Worm (Caenorhabditis elegans) whole organism, L3 larva: ENCODE measurements around the gene fkh-5.
A peak's percentile ranks its signal among the peaks of the same experiment; 100 is the strongest.

Experiments
- R02D3.7 ChIP-seq: fragments of 150-350 bp; optimal IDR thresholded peaks from 2 replicates; lab custom pipeline; 2014; ENCODE audit warnings: missing biosample characterization, missing genetic modification characterization
- ZK546.5 ChIP-seq: sonication (generic microtip); optimal IDR thresholded peaks from 2 replicates; lab custom pipeline; 2017; ENCODE audit warnings: missing biosample characterization, missing genetic modification characterization
- aly-2 ChIP-seq: fragments of 150-350 bp; optimal IDR thresholded peaks from 2 replicates; lab custom pipeline; 2014; ENCODE audit warnings: missing biosample characterization, missing genetic modification characterization
- ceh-16 ChIP-seq: sonication (generic microtip); optimal IDR thresholded peaks from 2 replicates; lab custom pipeline; 2017; ENCODE audit warnings: missing biosample characterization, missing genetic modification characterization
- ceh-28 ChIP-seq: fragments of 150-350 bp; optimal IDR thresholded peaks from 2 replicates; lab custom pipeline; 2014; ENCODE audit warnings: missing biosample characterization, missing genetic modification reagents, missing genetic modification characterization
- ceh-82 ChIP-seq: fragments of 150-350 bp; optimal IDR thresholded peaks from 2 replicates; lab custom pipeline; 2014; ENCODE audit warnings: missing biosample characterization, missing genetic modification characterization
- egl-27 ChIP-seq: sonication (generic microtip); optimal IDR thresholded peaks from 4 replicates; lab custom pipeline; 2017; ENCODE audit warnings: missing biosample characterization, missing genetic modification reagents, missing genetic modification characterization
- egl-5 ChIP-seq: fragments of 150-350 bp; optimal IDR thresholded peaks from 2 replicates; lab custom pipeline; 2017; ENCODE audit warnings: missing biosample characterization, missing genetic modification reagents, missing genetic modification characterization, inconsistent platforms
- elt-1 ChIP-seq: fragments of 150-350 bp; optimal IDR thresholded peaks from 2 replicates; lab custom pipeline; 2014; ENCODE audit warnings: missing biosample characterization, missing genetic modification characterization
- elt-2 ChIP-seq: sonication (generic microtip); optimal IDR thresholded peaks from 2 replicates; lab custom pipeline; 2016; ENCODE audit warnings: missing genetic modification reagents, mild to moderate bottlenecking, missing genetic modification characterization, missing compliant biosample characterization
- elt-3 ChIP-seq, 3 experiments: fragments of 150-350 bp in 1 of 3; sonication (generic microtip) in 2 of 3; optimal IDR thresholded peaks; 2 replicates in 2 of 3; 4 replicates in 1 of 3; lab custom pipeline; 2014 to 2017; ENCODE audit warnings: missing biosample characterization in 3 of 3, missing genetic modification characterization in 3 of 3
- eor-1 ChIP-seq, 2 experiments: fragments of 150-350 bp; optimal IDR thresholded peaks; 2 replicates each; lab custom pipeline; 2014 to 2018; ENCODE audit warnings: missing biosample characterization in 2 of 2, missing genetic modification characterization in 2 of 2
- fkh-2 ChIP-seq: fragments of 150-350 bp; optimal IDR thresholded peaks from 2 replicates; lab custom pipeline; 2014; ENCODE audit warnings: missing biosample characterization, missing genetic modification reagents, missing genetic modification characterization
- fos-1 ChIP-seq: fragments of 150-350 bp; optimal IDR thresholded peaks from 2 replicates; lab custom pipeline; 2014; ENCODE audit warnings: missing biosample characterization, missing genetic modification characterization
- jun-1 ChIP-seq: fragments of 150-350 bp; optimal IDR thresholded peaks from 2 replicates; lab custom pipeline; 2014; ENCODE audit warnings: missing biosample characterization, missing genetic modification reagents, missing genetic modification characterization
- lin-39 ChIP-seq: fragments of 150-350 bp; optimal IDR thresholded peaks from 2 replicates; lab custom pipeline; 2018; ENCODE audit warnings: missing biosample characterization, missing genetic modification reagents, missing genetic modification characterization
- nfya-1 ChIP-seq: sonication (generic microtip); optimal IDR thresholded peaks from 2 replicates; lab custom pipeline; 2017; ENCODE audit warnings: missing genetic modification characterization, mild to moderate bottlenecking, missing compliant biosample characterization, antibody characterized with exemption, moderate library complexity; ENCODE audit not compliant: insufficient read depth
- nhr-11 ChIP-seq: fragments of 150-350 bp; optimal IDR thresholded peaks from 2 replicates; lab custom pipeline; 2014; ENCODE audit warnings: missing biosample characterization, missing genetic modification characterization
- nhr-12 ChIP-seq: fragments of 150-350 bp; optimal IDR thresholded peaks from 2 replicates; lab custom pipeline; 2014; ENCODE audit warnings: missing biosample characterization, missing genetic modification characterization
- nhr-237 ChIP-seq: fragments of 150-350 bp; optimal IDR thresholded peaks from 2 replicates; lab custom pipeline; 2014; ENCODE audit warnings: missing biosample characterization, missing genetic modification characterization
- nhr-25 ChIP-seq: sonication (generic microtip); optimal IDR thresholded peaks from 2 replicates; lab custom pipeline; 2017; ENCODE audit warnings: missing biosample characterization, missing genetic modification characterization
- nhr-28 ChIP-seq: fragments of 150-350 bp; optimal IDR thresholded peaks from 2 replicates; lab custom pipeline; 2014; ENCODE audit warnings: missing biosample characterization, missing genetic modification characterization
- nhr-43 ChIP-seq: sonication (generic microtip); optimal IDR thresholded peaks from 2 replicates; lab custom pipeline; 2016; ENCODE audit warnings: mild to moderate bottlenecking, missing genetic modification characterization, missing compliant biosample characterization; ENCODE audit not compliant: poor library complexity, severe bottlenecking
- nhr-77 ChIP-seq: fragments of 150-350 bp; optimal IDR thresholded peaks from 2 replicates; lab custom pipeline; 2014; ENCODE audit warnings: missing biosample characterization, missing genetic modification characterization
- pha-4 ChIP-seq: fragments of 150-350 bp; optimal IDR thresholded peaks from 2 replicates; lab custom pipeline; 2014; ENCODE audit warnings: missing biosample characterization, missing genetic modification reagents, missing genetic modification characterization
- pqm-1 ChIP-seq: fragments of 150-350 bp; optimal IDR thresholded peaks from 2 replicates; lab custom pipeline; 2017; ENCODE audit warnings: missing biosample characterization, missing genetic modification characterization, inconsistent platforms
- snpc-4 ChIP-seq: fragments of 150-350 bp; optimal IDR thresholded peaks from 2 replicates; lab custom pipeline; 2014; ENCODE audit warnings: missing biosample characterization, missing genetic modification characterization
- tbx-2 ChIP-seq: sonication (generic microtip); optimal IDR thresholded peaks from 2 replicates; lab custom pipeline; 2016; ENCODE audit warnings: mild to moderate bottlenecking, missing genetic modification characterization, missing compliant biosample characterization
- unc-62 ChIP-seq: fragments of 150-350 bp; sonication (generic microtip); optimal IDR thresholded peaks from 4 replicates; lab custom pipeline; 2014; ENCODE audit warnings: missing biosample characterization, missing genetic modification reagents, missing genetic modification characterization
- zag-1 ChIP-seq: fragments of 150-350 bp; optimal IDR thresholded peaks from 2 replicates; lab custom pipeline; 2014; ENCODE audit warnings: missing biosample characterization, missing genetic modification characterization
- ztf-4 ChIP-seq: fragments of 150-350 bp; optimal IDR thresholded peaks from 2 replicates; lab custom pipeline; 2014; ENCODE audit warnings: missing biosample characterization, missing genetic modification characterization

Gene fkh-5

DNA sequence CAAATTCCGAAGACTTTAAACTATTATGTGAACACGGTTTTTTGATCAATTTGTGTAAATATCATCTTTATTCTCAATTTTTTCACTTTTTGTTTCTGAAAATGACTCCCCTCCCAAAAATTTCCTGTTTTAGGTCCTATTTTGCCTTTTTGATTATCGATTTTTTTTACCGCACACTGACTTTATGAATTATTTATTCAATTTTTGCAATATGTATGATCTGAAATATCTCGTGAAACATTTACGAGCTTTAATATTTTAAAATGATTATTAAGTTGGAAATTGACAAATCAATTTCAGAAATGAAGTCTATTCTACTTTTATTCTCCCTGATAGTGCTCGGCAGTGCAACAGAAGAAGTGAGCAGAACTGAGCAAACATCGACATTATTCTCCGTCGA lies 35.0 kb downstream of the fkh-5 start, which contains the start of gene C35D10.1:
C35D10.1 (plus strand) TSS at position 301 of the 400 bp plus-strand sequence.
- peak; percentile 15 for TF ChIP-seq ceh-28 (tag; lab: Kevin White, UChicago)
- TF ChIP-seq elt-1 (tag; lab: Kevin White, UChicago): no peak

DNA sequence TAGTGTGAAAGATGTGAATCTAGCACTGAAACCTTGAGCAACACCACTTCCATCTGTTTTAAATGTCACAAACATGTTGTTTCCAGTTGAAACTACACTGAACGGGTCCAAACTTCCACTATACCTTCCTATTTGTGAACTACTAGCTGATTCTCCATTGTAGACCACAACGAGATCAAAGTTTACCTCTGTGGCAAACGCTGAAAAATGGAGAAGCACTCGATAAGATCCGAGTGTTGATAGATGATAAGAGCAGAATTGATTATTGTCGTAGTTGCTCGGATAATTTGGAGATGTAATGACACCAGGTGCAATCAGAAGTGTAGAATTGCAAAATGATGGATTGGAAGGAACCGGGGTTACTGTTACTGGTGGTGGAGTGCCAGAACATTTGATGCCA lies 37.5 kb downstream of the fkh-5 start:
- peak; percentile 37 for TF ChIP-seq pqm-1 (tag; lab: Kevin White, UChicago)
- TF ChIP-seq elt-2 (tag; lab: Kevin White, UChicago): peak; percentile 72
- no peak for TF ChIP-seq ceh-16 (tag; lab: Kevin White, UChicago)

DNA sequence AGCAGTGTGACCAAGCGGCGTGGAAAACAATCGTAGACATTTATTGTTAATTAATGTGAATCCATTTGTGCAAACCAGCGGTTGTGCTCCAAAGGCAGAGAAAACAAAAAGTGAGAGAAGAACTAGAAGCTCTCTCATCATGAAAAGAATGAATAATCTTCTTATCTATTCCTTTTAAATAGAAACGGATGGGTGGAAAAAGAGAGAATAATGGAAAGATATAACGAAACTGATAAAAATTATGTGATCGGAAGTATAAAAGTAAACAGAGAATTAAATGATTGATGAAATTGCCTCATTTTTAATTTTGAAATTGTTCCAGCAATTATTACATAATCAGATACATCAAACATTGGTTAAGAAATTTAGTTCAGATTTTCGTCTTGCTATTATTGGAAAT lies 39.0 kb downstream of the fkh-5 start, which contains the start of gene clec-5:
clec-5 (minus strand) TSS at position 178 of the 400 bp plus-strand sequence.
- no peak for TF ChIP-seq egl-5 (tag; lab: Kevin White, UChicago)
- peak; percentile 54 for TF ChIP-seq pqm-1 (tag; lab: Kevin White, UChicago)
- TF ChIP-seq nhr-12 (tag; lab: Kevin White, UChicago): no peak
- TF ChIP-seq aly-2 (tag; lab: Kevin White, UChicago): no peak
- no peak for TF ChIP-seq elt-3 (tag; optimal IDR thresholded peaks at IDR 0.05; lab: Kevin White, UChicago)
- no peak for TF ChIP-seq ceh-82 (tag; lab: Kevin White, UChicago)
- peak; percentile 17 for TF ChIP-seq jun-1 (tag; lab: Kevin White, UChicago)
- TF ChIP-seq pha-4 (tag; lab: Kevin White, UChicago): peak; percentile 48
- TF ChIP-seq elt-2 (tag; lab: Kevin White, UChicago): peak; percentile 68
- TF ChIP-seq nhr-237 (tag; lab: Kevin White, UChicago): no peak
- TF ChIP-seq, all 47 proteins: peak for 4

DNA sequence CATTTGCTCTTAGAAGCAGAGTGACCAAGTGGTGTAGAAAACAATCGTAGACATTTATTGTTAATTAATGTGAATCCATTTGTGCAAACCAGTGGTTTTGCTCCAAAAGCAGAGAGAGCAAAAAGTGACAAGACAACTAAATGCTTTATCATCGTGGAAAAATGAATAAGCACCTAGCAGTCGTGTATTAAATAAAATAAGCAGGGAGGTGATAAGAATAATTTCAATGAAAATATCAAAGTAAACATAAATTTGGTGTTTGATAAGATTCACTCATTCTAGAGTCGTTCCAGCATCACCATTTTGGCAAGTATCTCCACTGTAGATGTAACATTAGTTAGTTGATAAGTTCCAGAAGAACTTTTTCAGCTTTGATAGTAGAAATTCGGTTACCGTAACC lies 42.8 kb downstream of the fkh-5 start, which contains the start of gene clec-6:
clec-6 (minus strand) TSS at position 154 of the 400 bp plus-strand sequence.
- no peak for TF ChIP-seq egl-27 (tag; lab: Kevin White, UChicago)
- TF ChIP-seq pqm-1 (tag; lab: Kevin White, UChicago): peak; percentile 23
- TF ChIP-seq pha-4 (tag; lab: Kevin White, UChicago): peak; percentile 33
- TF ChIP-seq elt-2 (tag; lab: Kevin White, UChicago): peak; percentile 60

DNA sequence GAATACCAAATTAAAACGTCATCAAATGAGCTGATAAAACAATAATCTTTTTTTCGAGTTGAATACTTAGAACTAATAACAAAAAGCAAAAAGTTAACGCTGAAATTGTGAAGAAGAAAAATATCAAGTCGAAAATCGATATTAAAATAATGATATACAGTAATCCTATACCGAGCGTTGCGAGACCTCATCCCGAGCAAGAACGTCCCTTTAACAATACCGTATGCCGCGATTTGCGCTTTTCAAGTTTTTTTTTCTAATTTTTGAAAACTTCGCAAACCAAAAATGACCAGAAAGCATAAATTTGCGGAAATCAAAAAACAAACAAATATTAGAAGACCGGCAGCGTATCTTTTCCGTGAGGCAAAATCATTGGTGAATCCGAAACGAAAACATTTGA lies 46.5 kb downstream of the fkh-5 start, which contains the start of gene F26F4.5:
F26F4.5 (minus strand) TSS at position 256 of the 400 bp plus-strand sequence.
- no peak for TF ChIP-seq tbx-2 (tag; lab: Kevin White, UChicago)
- TF ChIP-seq pha-4 (tag; lab: Kevin White, UChicago): peak; percentile 29
- TF ChIP-seq, all 47 proteins: peak for 1

DNA sequence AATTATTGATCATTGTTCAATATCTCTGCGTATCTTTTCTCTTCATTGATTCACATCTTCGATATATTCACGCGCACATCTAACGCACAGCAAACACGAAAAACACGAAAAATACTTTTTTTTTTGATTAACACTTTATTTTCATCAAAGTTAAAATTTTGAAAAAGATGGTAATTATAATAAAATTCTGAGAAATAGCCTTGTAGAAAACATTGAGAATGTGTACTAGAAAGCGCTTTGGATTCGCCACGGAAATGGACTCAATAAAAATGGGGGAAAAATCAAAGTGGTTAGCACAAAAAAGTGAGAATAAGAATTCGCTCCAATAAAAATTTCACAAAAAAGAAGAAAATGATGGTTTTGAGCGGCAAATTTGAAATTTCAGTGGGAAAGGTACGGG lies 49.1 kb downstream of the fkh-5 start, which contains the start of gene F26F4.6:
F26F4.6 (minus strand) TSS at position 101 of the 400 bp plus-strand sequence.
- no peak for TF ChIP-seq ZK546.5 (tag; lab: Kevin White, UChicago)
- no peak for TF ChIP-seq elt-3 (tag; optimal IDR thresholded peaks at IDR 0.05; lab: Kevin White, UChicago)
- no peak for TF ChIP-seq nfya-1
- no peak for TF ChIP-seq nhr-28
- TF ChIP-seq nhr-77: no peak
- TF ChIP-seq nhr-12 (tag; lab: Kevin White, UChicago): no peak
- TF ChIP-seq ceh-16 (tag; lab: Kevin White, UChicago): no peak
- TF ChIP-seq fos-1 (tag; lab: Kevin White, UChicago): no peak
- TF ChIP-seq fkh-2 (tag; lab: Kevin White, UChicago): no peak
- TF ChIP-seq nhr-11 (tag; lab: Kevin White, UChicago): no peak
- TF ChIP-seq eor-1 (tag; optimal IDR thresholded peaks at IDR 0.05; lab: Kevin White, UChicago): no peak
- TF ChIP-seq snpc-4 (tag; lab: Kevin White, UChicago): no peak
- TF ChIP-seq, all 47 proteins: peak for 0

DNA sequence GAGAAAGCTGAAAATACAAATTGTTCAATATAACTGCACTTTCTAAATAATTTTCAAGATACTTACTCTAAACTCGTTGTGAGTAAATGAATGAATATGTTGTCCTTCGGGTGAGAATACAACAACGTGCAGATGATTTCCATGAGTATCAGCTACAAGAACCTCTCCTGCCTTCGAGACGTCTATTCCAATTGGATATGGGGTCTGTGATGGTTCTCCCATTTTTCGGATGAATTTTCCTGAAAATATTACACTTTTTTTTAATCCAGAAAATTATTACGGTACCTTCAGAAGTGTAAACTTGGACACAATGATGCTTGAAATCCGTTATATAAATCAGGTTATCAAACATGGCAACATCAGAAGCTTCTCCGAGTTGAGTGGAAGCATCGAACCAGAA lies 50.9 kb downstream of the fkh-5 start:
- TF ChIP-seq zag-1 (tag; lab: Kevin White, UChicago) (no peak), jun-1 (tag; lab: Kevin White, UChicago) (no peak), elt-1 (tag; lab: Kevin White, UChicago) (no peak), lin-39 (tag; lab: Kevin White, UChicago) (no peak), unc-62 (GFP tag; lab: Kevin White, UChicago) (no peak), R02D3.7 (tag; lab: Kevin White, UChicago) (no peak), ztf-4 (no peak), nhr-25 (tag; lab: Kevin White, UChicago) (no peak), nhr-43 (tag; lab: Kevin White, UChicago) (no peak)
